Fruit fly (Drosophila melanogaster) whole organism, embryonic: ENCODE results near the gene Wdfy2.

ENCODE experiments used
- Aef1 ChIP-seq: fragments of 200-800 bp; sonication (Bioruptor generic); IDR thresholded peaks from 3 replicates; pipeline ENCODE4 v1.3.6; 2022; ENCODE audit warnings: missing biosample characterization, missing genetic modification characterization
- Awh ChIP-seq: fragments of 200-800 bp; sonication (Bioruptor generic); IDR thresholded peaks from 2 replicates; pipeline ENCODE4, ENCODE4 v1.3.6; 2022; ENCODE audit warnings: missing biosample characterization, missing genetic modification characterization
- B-H1 ChIP-seq: fragments of 200-800 bp; sonication (Bioruptor generic); IDR thresholded peaks from 3 replicates; pipeline ENCODE4 v1.3.6; 2022; ENCODE audit warnings: missing biosample characterization, missing genetic modification characterization
- Bdp1 ChIP-seq: fragments of 200-800 bp; sonication (Bioruptor generic); optimal IDR thresholded peaks from 3 replicates; lab custom pipeline; 2016; ENCODE audit warnings: missing biosample characterization, missing genetic modification characterization
- CG1024 ChIP-seq: fragments of 200-800 bp; sonication (Bioruptor generic); IDR thresholded peaks from 2 replicates; pipeline ENCODE4 v1.3.6; 2022; ENCODE audit warnings: missing biosample characterization, missing genetic modification characterization
- CG10654 ChIP-seq: fragments of 200-800 bp; sonication (Bioruptor generic); optimal IDR thresholded peaks from 2 replicates; lab custom pipeline; 2016; ENCODE audit warnings: missing biosample characterization, missing genetic modification characterization
- CG13424 ChIP-seq: fragments of 200-800 bp; sonication (Bioruptor generic); optimal IDR thresholded peaks from 2 replicates; lab custom pipeline; 2019; ENCODE audit warnings: missing biosample characterization, mild to moderate bottlenecking, missing genetic modification characterization, moderate library complexity
- CG13624 ChIP-seq: fragments of 200-800 bp; sonication (Bioruptor generic); optimal IDR thresholded peaks from 2 replicates; lab custom pipeline; 2016; ENCODE audit warnings: missing biosample characterization, missing genetic modification characterization
- CG13775 ChIP-seq: fragments of 200-800 bp; sonication (Bioruptor generic); optimal IDR thresholded peaks from 3 replicates; lab custom pipeline; 2017; ENCODE audit warnings: missing biosample characterization, mild to moderate bottlenecking, missing genetic modification characterization
- CG14710 ChIP-seq: fragments of 200-800 bp; sonication (Bioruptor generic); optimal IDR thresholded peaks from 3 replicates; lab custom pipeline; 2019; ENCODE audit warnings: missing biosample characterization, mild to moderate bottlenecking, missing genetic modification characterization, moderate library complexity
- CG15601 ChIP-seq: fragments of 200-800 bp; sonication (Bioruptor generic); optimal IDR thresholded peaks from 3 replicates; lab custom pipeline; 2019; ENCODE audit warnings: missing biosample characterization, mild to moderate bottlenecking, missing genetic modification characterization, moderate library complexity
- CG17829 ChIP-seq: fragments of 200-800 bp; optimal IDR thresholded peaks from 2 replicates; lab custom pipeline; 2019; ENCODE audit warnings: missing biosample characterization, mild to moderate bottlenecking, missing genetic modification characterization, moderate library complexity
- CG2116 ChIP-seq: fragments of 200-800 bp; sonication (Bioruptor generic); optimal IDR thresholded peaks from 3 replicates; lab custom pipeline; 2018; ENCODE audit warnings: missing biosample characterization, mild to moderate bottlenecking, missing genetic modification characterization
- CG30403 ChIP-seq: fragments of 200-800 bp; sonication (Bioruptor generic); optimal IDR thresholded peaks from 3 replicates; lab custom pipeline; 2016; ENCODE audit warnings: missing biosample characterization, missing genetic modification characterization
- CG34224 ChIP-seq: fragments of 200-800 bp; sonication (Bioruptor generic); IDR thresholded peaks from 3 replicates; pipeline ENCODE4 v1.3.6; 2022; ENCODE audit warnings: missing biosample characterization, missing genetic modification characterization; ENCODE audit not compliant: partially characterized antibody
- CG34422 ChIP-seq: fragments of 200-800 bp; sonication (Bioruptor generic); IDR thresholded peaks from 3 replicates; pipeline ENCODE4 v1.3.6; 2022; ENCODE audit warnings: missing biosample characterization, missing genetic modification characterization
- CG42726 ChIP-seq: fragments of 200-800 bp; sonication (Bioruptor generic); IDR thresholded peaks from 2 replicates; pipeline ENCODE4 v1.3.6; 2022; ENCODE audit warnings: missing biosample characterization, missing genetic modification characterization; ENCODE audit not compliant: partially characterized antibody
- CG4617 ChIP-seq: fragments of 200-800 bp; sonication (Bioruptor generic); optimal IDR thresholded peaks from 3 replicates; lab custom pipeline; 2016; ENCODE audit warnings: missing biosample characterization, missing genetic modification characterization, borderline replicate concordance
- CG4820 ChIP-seq: fragments of 200-800 bp; sonication (Bioruptor generic); optimal IDR thresholded peaks from 3 replicates; lab custom pipeline; 2016; ENCODE audit warnings: missing biosample characterization, missing genetic modification characterization
- CG6254 ChIP-seq: fragments of 200-800 bp; sonication (Bioruptor generic); optimal IDR thresholded peaks from 3 replicates; lab custom pipeline; 2017; ENCODE audit warnings: mild to moderate bottlenecking, missing biosample characterization, missing genetic modification reagents, missing genetic modification characterization
- CG7271 ChIP-seq: fragments of 200-800 bp; sonication (Bioruptor generic); optimal IDR thresholded peaks from 2 replicates; lab custom pipeline; 2018; ENCODE audit warnings: missing biosample characterization, mild to moderate bottlenecking, missing genetic modification characterization, moderate library complexity
- CG7786 ChIP-seq: fragments of 200-800 bp; sonication (Bioruptor generic); optimal IDR thresholded peaks from 2 replicates; lab custom pipeline; 2016; ENCODE audit warnings: missing biosample characterization, missing genetic modification characterization
- CG7839 ChIP-seq: fragments of 200-800 bp; sonication (Bioruptor generic); optimal IDR thresholded peaks from 3 replicates; lab custom pipeline; 2018; ENCODE audit warnings: missing biosample characterization, mild to moderate bottlenecking, missing genetic modification characterization, moderate library complexity
- CG8924 ChIP-seq: fragments of 200-800 bp; optimal IDR thresholded peaks from 3 replicates; lab custom pipeline; 2019; ENCODE audit warnings: missing biosample characterization, mild to moderate bottlenecking, missing genetic modification characterization, moderate library complexity
- Camta ChIP-seq: fragments of 200-800 bp; sonication (Bioruptor generic); optimal IDR thresholded peaks from 2 replicates; lab custom pipeline; 2016; ENCODE audit warnings: missing biosample characterization, missing genetic modification characterization
- CkIIα-i1 ChIP-seq: fragments of 200-800 bp; sonication (Bioruptor generic); IDR thresholded peaks from 2 replicates; pipeline ENCODE4 v1.3.6; 2022; ENCODE audit warnings: missing biosample characterization, missing genetic modification characterization
- Dfd ChIP-seq, 2 experiments: fragments of >200 bp; optimal IDR thresholded peaks; 2 replicates each; lab custom pipeline; 2017; ENCODE audit warnings: missing biosample characterization in 2 of 2, missing genetic modification characterization in 2 of 2
- Dip3 ChIP-seq: fragments of 200-800 bp; sonication (Bioruptor generic); optimal IDR thresholded peaks from 3 replicates; lab custom pipeline; 2016; ENCODE audit warnings: missing biosample characterization, missing genetic modification characterization
- ERR ChIP-seq: fragments of 200-800 bp; sonication (Bioruptor generic); optimal IDR thresholded peaks from 2 replicates; lab custom pipeline; 2016; ENCODE audit warnings: missing biosample characterization, missing genetic modification characterization
- HLH3B ChIP-seq: fragments of 200-800 bp; sonication (Bioruptor generic); IDR thresholded peaks from 2 replicates; pipeline ENCODE4 v1.3.6; 2022; ENCODE audit warnings: missing biosample characterization, missing genetic modification characterization
- Meics ChIP-seq: fragments of 200-800 bp; sonication (Bioruptor generic); optimal IDR thresholded peaks from 2 replicates; lab custom pipeline; 2017; ENCODE audit warnings: missing biosample characterization, mild to moderate bottlenecking, missing genetic modification characterization
- NC2β ChIP-seq: fragments of 200-800 bp; sonication (Bioruptor generic); optimal IDR thresholded peaks from 2 replicates; lab custom pipeline; 2016; ENCODE audit warnings: missing biosample characterization, missing genetic modification characterization
- Sox100B ChIP-seq: fragments of 200-800 bp; sonication (Bioruptor generic); optimal IDR thresholded peaks from 3 replicates; lab custom pipeline; 2018; ENCODE audit warnings: missing biosample characterization, mild to moderate bottlenecking, missing genetic modification characterization
- Sry-δ ChIP-seq: fragments of 200-800 bp; sonication (Bioruptor generic); optimal IDR thresholded peaks from 2 replicates; lab custom pipeline; 2016; ENCODE audit warnings: missing biosample characterization, missing genetic modification characterization
- aop ChIP-seq: fragments of 200-800 bp; sonication (Bioruptor generic); IDR thresholded peaks from 2 replicates; pipeline ENCODE4 v1.3.6; 2022; ENCODE audit warnings: missing biosample characterization, missing genetic modification characterization
- ato ChIP-seq: fragments of 200-800 bp; sonication (Bioruptor generic); IDR thresholded peaks from 2 replicates; pipeline ENCODE4 v1.3.6; 2022; ENCODE audit warnings: missing biosample characterization, missing genetic modification characterization; ENCODE audit not compliant: partially characterized antibody
- bcd ChIP-seq: fragments of 200-800 bp; sonication (Bioruptor generic); optimal IDR thresholded peaks from 2 replicates; lab custom pipeline; 2017; ENCODE audit warnings: missing biosample characterization, mild to moderate bottlenecking, missing genetic modification characterization
- emc ChIP-seq: fragments of 200-800 bp; sonication (Bioruptor generic); optimal IDR thresholded peaks from 2 replicates; lab custom pipeline; 2016; ENCODE audit warnings: missing biosample characterization, missing genetic modification characterization
- eyg ChIP-seq: fragments of 200-800 bp; sonication (Bioruptor generic); optimal IDR thresholded peaks from 3 replicates; lab custom pipeline; 2016; ENCODE audit warnings: missing biosample characterization, missing genetic modification characterization
- fu2 ChIP-seq: fragments of 200-800 bp; sonication (Bioruptor generic); optimal IDR thresholded peaks from 2 replicates; lab custom pipeline; 2016; ENCODE audit warnings: missing biosample characterization, missing genetic modification characterization
- hb ChIP-seq: fragments of 200-800 bp; sonication (Bioruptor generic); IDR thresholded peaks from 3 replicates; pipeline ENCODE4 v1.3.6; 2022; ENCODE audit warnings: missing biosample characterization, missing genetic modification characterization; ENCODE audit not compliant: partially characterized antibody
- lilli ChIP-seq: fragments of 200-800 bp; sonication (Bioruptor generic); optimal IDR thresholded peaks from 3 replicates; lab custom pipeline; 2016; ENCODE audit warnings: missing biosample characterization, missing genetic modification characterization
- mam ChIP-seq: fragments of 200-800 bp; sonication (Bioruptor generic); optimal IDR thresholded peaks from 3 replicates; lab custom pipeline; 2016; ENCODE audit warnings: missing biosample characterization, missing genetic modification characterization
- nom ChIP-seq: fragments of 200-800 bp; sonication (Bioruptor generic); optimal IDR thresholded peaks from 2 replicates; lab custom pipeline; 2017; ENCODE audit warnings: missing biosample characterization, missing genetic modification characterization, mild to moderate bottlenecking, moderate library complexity, missing genetic modification reagents
- pho ChIP-seq: fragments of 200-800 bp; sonication (Bioruptor generic); optimal IDR thresholded peaks from 2 replicates; lab custom pipeline; 2016; ENCODE audit warnings: missing biosample characterization, missing genetic modification characterization
- ro ChIP-seq: fragments of 200-800 bp; sonication (Bioruptor generic); IDR thresholded peaks from 2 replicates; pipeline ENCODE4 v1.3.6; 2022; ENCODE audit warnings: missing biosample characterization, missing genetic modification characterization
- row ChIP-seq: fragments of 200-800 bp; sonication (Bioruptor generic); IDR thresholded peaks from 3 replicates; pipeline ENCODE4 v1.3.6; 2022; ENCODE audit warnings: missing biosample characterization, missing genetic modification characterization
- slou ChIP-seq: fragments of 200-800 bp; sonication (Bioruptor generic); optimal IDR thresholded peaks from 3 replicates; lab custom pipeline; 2016; ENCODE audit warnings: missing biosample characterization, missing genetic modification characterization
- tx ChIP-seq: fragments of 200-800 bp; sonication (Bioruptor generic); optimal IDR thresholded peaks from 2 replicates; lab custom pipeline; 2016; ENCODE audit warnings: missing biosample characterization, missing genetic modification characterization
- wek ChIP-seq: fragments of 200-800 bp; sonication (Bioruptor generic); optimal IDR thresholded peaks from 3 replicates; lab custom pipeline; 2018; ENCODE audit warnings: missing biosample characterization, mild to moderate bottlenecking, missing genetic modification characterization, moderate library complexity

Gene Wdfy2

DNA sequence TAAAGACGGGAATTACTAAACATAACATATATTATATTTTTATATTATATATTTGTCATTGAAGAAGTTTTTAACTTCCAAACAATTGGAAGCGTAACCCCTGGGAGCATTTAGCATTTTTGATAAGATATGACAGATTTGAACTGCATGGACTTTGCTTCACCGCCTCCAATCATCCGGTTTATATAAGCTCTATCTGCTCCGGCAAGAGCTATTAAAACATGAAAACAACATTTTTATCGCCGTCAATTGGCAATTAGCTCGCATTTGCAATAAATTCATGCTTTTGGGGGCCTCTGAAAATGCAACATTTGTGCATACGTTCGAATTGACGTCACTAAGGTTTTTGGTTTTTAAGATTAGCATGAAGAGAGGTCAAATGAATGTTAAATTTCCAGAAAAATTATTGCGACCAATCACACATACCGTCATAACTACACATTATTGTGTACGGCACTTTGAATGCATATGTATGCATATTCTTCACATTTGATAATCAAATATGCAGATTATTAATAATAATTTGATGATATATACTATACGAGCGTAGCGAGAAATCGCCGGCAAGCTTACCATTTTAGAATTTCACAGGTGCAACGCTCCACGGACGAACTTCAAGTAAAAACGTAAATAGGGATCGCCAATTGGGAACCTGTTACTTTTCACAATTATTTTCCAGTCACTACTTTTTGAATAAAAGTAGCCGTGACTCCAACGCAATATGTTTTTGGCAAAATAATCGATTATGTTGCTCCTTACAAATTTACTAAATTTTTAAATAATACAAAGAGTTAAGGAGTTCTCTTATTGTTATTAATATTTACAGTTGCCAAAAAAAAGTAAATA, 27.2 kb upstream of the Wdfy2 start, which contains the start of gene Mdh1 (continued):
- TF ChIP-seq aop (no peak), CG30403 (GFP tag; lab: Kevin White, UChicago) (no peak), CG8924 (no peak), CG17829 (tag; lab: Kevin White, UChicago) (no peak), nom (GFP tag; lab: Kevin White, UChicago) (peak; percentile 52), HLH3B (GFP tag; lab: Robert Waterston, UW) (no peak), fu2 (GFP tag; lab: Kevin White, UChicago) (no peak), CG13775 (GFP tag; lab: Kevin White, UChicago) (no peak), CG13624 (GFP tag; lab: Kevin White, UChicago) (no peak), CG10654 (GFP tag; lab: Kevin White, UChicago) (no peak), CG7786 (GFP tag; lab: Kevin White, UChicago) (no peak), mam (GFP tag; lab: Kevin White, UChicago) (no peak), Awh (GFP tag; lab: Robert Waterston, UW) (no peak), CG4617 (GFP tag; lab: Kevin White, UChicago) (no peak), CG2116 (GFP tag; lab: Kevin White, UChicago) (no peak), eyg (no peak), Meics (GFP tag; lab: Kevin White, UChicago) (no peak), B-H1 (no peak), CG14710 (tag; lab: Kevin White, UChicago) (no peak), ato (GFP tag; lab: Robert Waterston, UW) (no peak), CG13424 (tag; lab: Kevin White, UChicago) (no peak), CG4820 (GFP tag; lab: Kevin White, UChicago) (no peak), NC2β (no peak), slou (GFP tag; lab: Kevin White, UChicago) (no peak), pho (GFP tag; lab: Kevin White, UChicago) (no peak), Sry-δ (peak; percentile 53), bcd (GFP tag; lab: Kevin White, UChicago) (no peak), tx (GFP tag; lab: Kevin White, UChicago) (no peak), hb (no peak), CG7839 (tag; lab: Kevin White, UChicago) (no peak), CG15601 (tag; lab: Kevin White, UChicago) (no peak), Dfd (GFP tag; optimal IDR thresholded peaks at IDR 0.05; lab: Kevin White, UChicago) (no peak), Aef1 (no peak), CG34422 (GFP tag; lab: Robert Waterston, UW) (peak; percentile 53; the same call in 1 of the 3 replicates), emc (GFP tag; lab: Kevin White, UChicago) (no peak), wek (GFP tag; lab: Kevin White, UChicago) (no peak), Dip3 (GFP tag; lab: Kevin White, UChicago) (no peak), Sox100B (GFP tag; lab: Kevin White, UChicago) (no peak), lilli (GFP tag; lab: Kevin White, UChicago) (no peak), CG6254 (GFP tag; lab: Kevin White, UChicago) (no peak), CkIIα-i1 (GFP tag; lab: Robert Waterston, UW) (no peak), ERR (GFP tag; lab: Kevin White, UChicago) (peak; percentile 91), ro (GFP tag; lab: Robert Waterston, UW) (no peak), CG1024 (no peak), CG34224 (no peak), row (GFP tag; lab: Robert Waterston, UW) (no peak; the same call in 2 of the 3 replicates), Camta (GFP tag; lab: Kevin White, UChicago) (no peak), CG7271 (tag; lab: Kevin White, UChicago) (no peak), CG42726 (no peak), Bdp1 (GFP tag; lab: Kevin White, UChicago) (no peak)
